Worm (Caenorhabditis elegans) whole organism, late embryonic: Measurements from ENCODE around the gene srx-54.

Source experiments
- F13H6.1 ChIP-seq: sonication (generic microtip); optimal IDR thresholded peaks from 2 replicates; lab custom pipeline; 2016; ENCODE audit warnings: missing genetic modification characterization, missing compliant biosample characterization
- Y22D7AL.16 ChIP-seq: sonication (generic microtip); optimal IDR thresholded peaks from 2 replicates; lab custom pipeline; 2016; ENCODE audit warnings: missing genetic modification characterization, missing compliant biosample characterization
- fkh-10 ChIP-seq: fragments of 150-350 bp; optimal IDR thresholded peaks from 2 replicates; lab custom pipeline; 2014; ENCODE audit warnings: missing biosample characterization, missing genetic modification reagents, missing genetic modification characterization
- pha-2 ChIP-seq: sonication (generic microtip); optimal IDR thresholded peaks from 2 replicates; lab custom pipeline; 2017; ENCODE audit warnings: mild to moderate bottlenecking, missing genetic modification characterization, missing compliant biosample characterization
- unc-86 ChIP-seq: sonication (generic microtip); optimal IDR thresholded peaks from 2 replicates; lab custom pipeline; 2016; ENCODE audit warnings: missing genetic modification characterization, missing compliant biosample characterization

ce11 chrV:16988614-16989013 lies 13.6 kb downstream of the srx-54 start, which contains the start of gene Y102A5C.27:
- TF ChIP-seq pha-2 (tag; lab: Kevin White, UChicago) (no peak), unc-86 (tag; lab: Kevin White, UChicago) (no peak), F13H6.1 (tag; lab: Kevin White, UChicago) (no peak), fkh-10 (no peak), Y22D7AL.16 (tag; lab: Kevin White, UChicago) (no peak)
